Fruit fly (Drosophila melanogaster): ENCODE measurements around the gene CG5913.

DNA sequence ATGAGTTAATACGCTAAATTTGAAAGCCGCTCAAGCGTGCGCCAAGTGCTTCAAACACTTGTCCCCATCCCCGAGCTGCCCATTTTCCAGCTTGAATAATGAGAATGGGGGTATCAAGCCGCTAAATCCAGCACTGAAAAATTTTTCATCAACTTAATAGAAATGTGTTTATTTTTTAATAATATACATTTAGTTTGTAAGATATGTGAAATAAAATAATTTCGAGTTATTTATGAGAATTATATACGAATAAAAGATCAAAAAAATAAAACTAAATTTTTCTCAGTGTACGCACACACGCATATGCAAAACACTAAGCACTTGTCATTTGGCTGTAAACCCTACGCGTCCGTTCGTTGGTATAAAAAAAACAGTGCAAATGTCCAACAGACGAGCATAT is 38.5 kb upstream of the CG5913 start:
- TF ChIP-seq CG8478 (optimal IDR thresholded peaks at IDR 0.05) (no peak), psq (optimal IDR thresholded peaks at IDR 0.05) (no peak), Dll (optimal IDR thresholded peaks at IDR 0.05) (no peak)

Data from whole organism.